Worm (Caenorhabditis elegans): ENCODE data around the gene adal-1.

DNA sequence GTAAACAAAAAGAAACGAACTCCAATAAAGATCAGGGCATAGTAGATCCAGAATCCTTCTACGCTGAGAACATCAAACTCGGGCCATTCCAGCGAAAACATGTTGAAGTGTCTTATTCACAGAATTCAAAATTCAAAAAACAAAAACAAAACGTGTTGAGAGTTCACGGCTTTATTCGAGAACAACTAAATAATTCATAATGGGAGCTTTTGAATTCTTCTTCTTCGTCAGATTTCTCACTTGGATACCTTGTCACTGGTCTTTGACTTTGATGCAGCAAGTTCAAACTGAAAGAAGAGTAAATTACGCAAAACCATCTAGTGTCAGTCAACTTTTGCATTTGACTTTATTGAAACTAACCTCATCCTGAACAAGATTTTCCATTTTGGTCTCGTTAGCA is 24.3 kb upstream of the adal-1 start, which contains the start of gene B0252.11:
- TF ChIP-seq elt-1 (tag; optimal IDR thresholded peaks at IDR 0.05): no peak
- no peak for TF ChIP-seq daf-12 (tag; optimal IDR thresholded peaks at IDR 0.05)
- no peak for TF ChIP-seq ama-1 (optimal IDR thresholded peaks at IDR 0.05)
- no peak for TF ChIP-seq R02D3.7 (tag; optimal IDR thresholded peaks at IDR 0.05)
- TF ChIP-seq mdl-1 (tag; optimal IDR thresholded peaks at IDR 0.05): no peak
- no peak for TF ChIP-seq ZK546.5 (tag; optimal IDR thresholded peaks at IDR 0.05)
- TF ChIP-seq unc-39 (tag; optimal IDR thresholded peaks at IDR 0.05): no peak
- TF ChIP-seq lin-39 (tag; optimal IDR thresholded peaks at IDR 0.05): no peak
- TF ChIP-seq nhr-25 (tag; optimal IDR thresholded peaks at IDR 0.05): no peak
- no peak for TF ChIP-seq nhr-11 (tag; optimal IDR thresholded peaks at IDR 0.05)
- no peak for TF ChIP-seq nhr-28 (tag; optimal IDR thresholded peaks at IDR 0.05)
- no peak for TF ChIP-seq nhr-23 (tag; optimal IDR thresholded peaks at IDR 0.05)
- TF ChIP-seq lin-15B (tag; optimal IDR thresholded peaks at IDR 0.05): no peak

Data from whole organism, L3 larva.